Worm (Caenorhabditis elegans) whole organism, L1 larva: ENCODE measurements around the gene rrp-1.

Source experiments
- F16B12.6 ChIP-seq: fragments of 150-350 bp; optimal IDR thresholded peaks from 2 replicates; lab custom pipeline; 2014; ENCODE audit warnings: missing biosample characterization, missing genetic modification characterization
- Y116A8C.19 ChIP-seq: sonication (generic microtip); optimal IDR thresholded peaks from 2 replicates; lab custom pipeline; 2016; ENCODE audit warnings: missing compliant biosample characterization, missing genetic modification characterization, borderline replicate concordance
- alr-1 ChIP-seq: fragments of 200-800 bp; sonication (Bioruptor generic); optimal IDR thresholded peaks from 2 replicates; lab custom pipeline; 2018; ENCODE audit warnings: borderline replicate concordance, mild to moderate bottlenecking, missing genetic modification characterization, missing compliant biosample characterization
- aly-2 ChIP-seq: fragments of 150-350 bp; optimal IDR thresholded peaks from 2 replicates; lab custom pipeline; 2014; ENCODE audit warnings: missing biosample characterization, missing genetic modification characterization
- ama-1 ChIP-seq: fragments of 150-350 bp; optimal IDR thresholded peaks from 2 replicates; lab custom pipeline; 2014
- ceh-8 ChIP-seq: fragments of 200-800 bp; sonication (Bioruptor generic); optimal IDR thresholded peaks from 2 replicates; lab custom pipeline; 2018; ENCODE audit warnings: mild to moderate bottlenecking, missing genetic modification characterization, moderate library complexity, missing compliant biosample characterization
- ceh-82 ChIP-seq, 3 experiments: fragments of 150-350 bp in 1 of 3; sonication (generic microtip) in 2 of 3; optimal IDR thresholded peaks; 2 replicates each; lab custom pipeline; 2014 to 2017; ENCODE audit warnings: missing biosample characterization in 3 of 3, missing genetic modification characterization in 3 of 3
- ceh-88 ChIP-seq: fragments of 200-800 bp; sonication (Bioruptor generic); IDR thresholded peaks from 2 replicates; pipeline ENCODE4 v1.3.6; 2022; ENCODE audit warnings: missing genetic modification characterization, missing compliant biosample characterization
- ceh-90 ChIP-seq: sonication (generic microtip); optimal IDR thresholded peaks from 2 replicates; lab custom pipeline; 2016; ENCODE audit warnings: missing genetic modification characterization, missing compliant biosample characterization
- dpl-1 ChIP-seq, 3 experiments: fragments of 150-350 bp in 2 of 3; sonication (generic microtip) in 1 of 3; optimal IDR thresholded peaks; 2 replicates each; lab custom pipeline; 2014 to 2017; ENCODE audit warnings: missing biosample characterization in 3 of 3, missing genetic modification characterization in 3 of 3, missing genetic modification reagents in 3 of 3
- dsc-1 ChIP-seq: sonication (generic microtip); optimal IDR thresholded peaks from 2 replicates; lab custom pipeline; 2016; ENCODE audit warnings: mild to moderate bottlenecking, missing genetic modification characterization, missing compliant biosample characterization
- efl-1 ChIP-seq, 4 experiments: fragments of 150-350 bp; optimal IDR thresholded peaks in 3 of 4; peaks in 1 of 4; 1 replicate in 1 of 4; 2 replicates in 3 of 4; lab custom pipeline; 2014; ENCODE audit warnings: missing biosample characterization in 2 of 4, missing genetic modification characterization in 2 of 4, missing genetic modification reagents in 2 of 4
- egl-27 ChIP-seq, 2 experiments: fragments of 150-350 bp in 1 of 2; sonication (generic microtip); optimal IDR thresholded peaks; 3 replicates each; lab custom pipeline; 2017 to 2018; ENCODE audit warnings: missing biosample characterization in 2 of 2, missing genetic modification characterization in 2 of 2, missing genetic modification reagents in 2 of 2
- elt-3 ChIP-seq, 6 experiments: fragments of 150-350 bp in 1 of 6; sonication (generic microtip); optimal IDR thresholded peaks; 2 replicates each; lab custom pipeline; 2017 to 2018; ENCODE audit warnings: missing biosample characterization in 6 of 6, missing genetic modification characterization in 6 of 6, inconsistent platforms in 1 of 6
- ets-5 ChIP-seq: fragments of 200-800 bp; sonication (Bioruptor generic); IDR thresholded peaks from 2 replicates; pipeline ENCODE4 v1.3.6; 2022; ENCODE audit warnings: missing genetic modification characterization, missing compliant biosample characterization
- grh-1 ChIP-seq: fragments of 200-800 bp; sonication (Bioruptor generic); IDR thresholded peaks from 2 replicates; pipeline ENCODE4 v1.3.6; 2022; ENCODE audit warnings: missing genetic modification reagents, missing genetic modification characterization, missing compliant biosample characterization
- hpl-2 ChIP-seq: fragments of 150-350 bp; optimal IDR thresholded peaks from 2 replicates; lab custom pipeline; 2014; ENCODE audit warnings: missing biosample characterization, missing genetic modification reagents, missing genetic modification characterization
- isw-1 ChIP-seq: fragments of 200-800 bp; sonication (Bioruptor generic); IDR thresholded peaks from 2 replicates; pipeline ENCODE4 v1.3.6; 2022; ENCODE audit warnings: missing genetic modification characterization, missing compliant biosample characterization
- lin-14 ChIP-seq: fragments of 200-800 bp; sonication (Bioruptor generic); optimal IDR thresholded peaks from 2 replicates; lab custom pipeline; 2018; ENCODE audit warnings: mild to moderate bottlenecking, missing genetic modification characterization, moderate library complexity, missing compliant biosample characterization
- lin-15B ChIP-seq: fragments of 150-350 bp; sonication (generic microtip); optimal IDR thresholded peaks from 3 replicates; lab custom pipeline; 2014; ENCODE audit warnings: missing biosample characterization, missing genetic modification characterization
- lin-35 ChIP-seq, 2 experiments: fragments of 150-350 bp; optimal IDR thresholded peaks; 2 replicates each; lab custom pipeline; 2014; ENCODE audit warnings: missing biosample characterization in 2 of 2, missing genetic modification characterization in 2 of 2, missing genetic modification reagents in 2 of 2
- lsy-2 ChIP-seq, 2 experiments: fragments of 150-350 bp; optimal IDR thresholded peaks; 2 replicates each; lab custom pipeline; 2014; ENCODE audit warnings: missing biosample characterization in 2 of 2, missing genetic modification characterization in 2 of 2
- mdl-1 ChIP-seq, 2 experiments: fragments of 150-350 bp; optimal IDR thresholded peaks; 2 replicates each; lab custom pipeline; 2014 to 2017; ENCODE audit warnings: missing biosample characterization in 2 of 2, missing genetic modification characterization in 2 of 2, inconsistent platforms in 1 of 2
- mef-2 ChIP-seq: fragments of 150-350 bp; optimal IDR thresholded peaks from 2 replicates; lab custom pipeline; 2014; ENCODE audit warnings: missing biosample characterization, missing genetic modification characterization
- nhr-11 ChIP-seq: fragments of 150-350 bp; optimal IDR thresholded peaks from 2 replicates; lab custom pipeline; 2014; ENCODE audit warnings: missing biosample characterization, missing genetic modification characterization
- nhr-12 ChIP-seq: sonication (generic microtip); optimal IDR thresholded peaks from 2 replicates; lab custom pipeline; 2017; ENCODE audit warnings: missing biosample characterization, missing genetic modification characterization
- nhr-237 ChIP-seq: fragments of 150-350 bp; optimal IDR thresholded peaks from 2 replicates; lab custom pipeline; 2014; ENCODE audit warnings: missing biosample characterization, missing genetic modification characterization
- nhr-47 ChIP-seq: sonication (generic microtip); optimal IDR thresholded peaks from 2 replicates; lab custom pipeline; 2016; ENCODE audit warnings: mild to moderate bottlenecking, missing genetic modification characterization, moderate library complexity, missing compliant biosample characterization
- nhr-71 ChIP-seq: sonication (generic microtip); optimal IDR thresholded peaks from 2 replicates; lab custom pipeline; 2016; ENCODE audit warnings: mild to moderate bottlenecking, missing genetic modification characterization, moderate library complexity, missing compliant biosample characterization
- nhr-76 ChIP-seq: sonication (generic microtip); optimal IDR thresholded peaks from 2 replicates; lab custom pipeline; 2017; ENCODE audit warnings: missing biosample characterization, missing genetic modification characterization
- nhr-84 ChIP-seq: sonication (generic microtip); optimal IDR thresholded peaks from 2 replicates; lab custom pipeline; 2017; ENCODE audit warnings: missing biosample characterization, missing genetic modification characterization
- nhr-85 ChIP-seq: sonication (generic microtip); peaks from one replicate; lab custom pipeline; 2016; ENCODE audit warnings: missing genetic modification characterization, inconsistent platforms, missing compliant biosample characterization
- nhr-90 ChIP-seq: sonication (generic microtip); optimal IDR thresholded peaks from 2 replicates; lab custom pipeline; 2016; ENCODE audit warnings: mild to moderate bottlenecking, missing genetic modification characterization, missing compliant biosample characterization; ENCODE audit not compliant: poor library complexity
- pag-3 ChIP-seq: sonication (generic microtip); optimal IDR thresholded peaks from 2 replicates; lab custom pipeline; 2017; ENCODE audit warnings: missing genetic modification characterization, mild to moderate bottlenecking, missing compliant biosample characterization, antibody characterized with exemption, borderline replicate concordance; ENCODE audit not compliant: insufficient read depth
- pax-3 ChIP-seq: fragments of 200-800 bp; sonication (Bioruptor generic); optimal IDR thresholded peaks from 2 replicates; lab custom pipeline; 2018; ENCODE audit warnings: mild to moderate bottlenecking, missing genetic modification characterization, moderate library complexity, missing compliant biosample characterization
- pqm-1 ChIP-seq: sonication (generic microtip); optimal IDR thresholded peaks from 3 replicates; lab custom pipeline; 2017; ENCODE audit warnings: missing biosample characterization, missing genetic modification characterization
- skn-1 ChIP-seq: fragments of 150-350 bp; optimal IDR thresholded peaks from 2 replicates; lab custom pipeline; 2014; ENCODE audit warnings: missing biosample characterization, missing genetic modification characterization
- snpc-4 ChIP-seq: fragments of 150-350 bp; optimal IDR thresholded peaks from 2 replicates; lab custom pipeline; 2014; ENCODE audit warnings: missing biosample characterization, missing genetic modification characterization
- snu-23 ChIP-seq: sonication (generic microtip); optimal IDR thresholded peaks from 2 replicates; lab custom pipeline; 2016; ENCODE audit warnings: missing genetic modification characterization, missing compliant biosample characterization
- sox-4 ChIP-seq: sonication (generic microtip); optimal IDR thresholded peaks from 2 replicates; lab custom pipeline; 2016; ENCODE audit warnings: missing genetic modification characterization, missing compliant biosample characterization
- tbx-2 ChIP-seq: sonication (generic microtip); optimal IDR thresholded peaks from 2 replicates; lab custom pipeline; 2016; ENCODE audit warnings: missing genetic modification characterization, missing compliant biosample characterization
- tlp-1 ChIP-seq: fragments of 150-350 bp; optimal IDR thresholded peaks from 2 replicates; lab custom pipeline; 2014; ENCODE audit warnings: missing biosample characterization, missing genetic modification characterization
- unc-130 ChIP-seq: fragments of 150-350 bp; optimal IDR thresholded peaks from 2 replicates; lab custom pipeline; 2017; ENCODE audit warnings: missing biosample characterization, missing genetic modification characterization, inconsistent platforms
- unc-62 ChIP-seq: fragments of 150-350 bp; optimal IDR thresholded peaks from 2 replicates; lab custom pipeline; 2014; ENCODE audit warnings: missing biosample characterization, missing genetic modification reagents, missing genetic modification characterization
- xbp-1 ChIP-seq: sonication (generic microtip); optimal IDR thresholded peaks from 2 replicates; lab custom pipeline; 2016; ENCODE audit warnings: missing genetic modification characterization, missing compliant biosample characterization
- zag-1 ChIP-seq: fragments of 150-350 bp; optimal IDR thresholded peaks from 2 replicates; lab custom pipeline; 2014; ENCODE audit warnings: missing biosample characterization, missing genetic modification characterization
- ztf-11 ChIP-seq, 2 experiments: sonication (generic microtip); optimal IDR thresholded peaks; 2 replicates each; lab custom pipeline; 2016 to 2017; ENCODE audit warnings: missing genetic modification characterization in 2 of 2, missing biosample characterization in 1 of 2, missing compliant biosample characterization in 1 of 2
- ztf-4 ChIP-seq: fragments of 150-350 bp; optimal IDR thresholded peaks from 2 replicates; lab custom pipeline; 2014; ENCODE audit warnings: missing biosample characterization, missing genetic modification characterization

The rrp-1 gene

DNA sequence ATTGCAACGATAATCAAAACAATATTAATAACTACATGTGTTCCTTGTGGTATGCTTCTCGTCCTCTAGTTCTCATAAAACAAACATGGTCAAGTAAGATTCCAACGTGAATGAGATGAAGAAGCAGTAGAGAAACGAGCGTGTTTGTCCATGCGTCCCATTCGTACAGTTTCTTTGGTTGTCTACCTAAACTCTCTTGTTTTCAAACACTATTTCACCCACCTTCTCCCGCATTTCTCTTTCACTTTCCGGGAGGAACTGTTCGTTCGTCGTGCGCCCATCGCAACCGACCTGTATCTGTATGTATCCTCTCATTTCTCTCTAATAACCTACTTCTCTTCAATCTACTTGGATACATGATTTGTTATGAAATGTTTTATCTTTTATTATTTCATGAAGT lies 25.7 kb upstream of the rrp-1 start (continued):
- TF ChIP-seq isw-1 (no peak), tbx-2 (tag; lab: Kevin White, UChicago) (no peak), mdl-1 (tag; optimal IDR thresholded peaks at IDR 0.05; lab: Kevin White, UChicago) (peak in 1 of 2 experiments; percentile 34), ceh-88 (no peak), nhr-76 (tag; lab: Kevin White, UChicago) (no peak), unc-62 (GFP tag; lab: Kevin White, UChicago) (no peak), pqm-1 (no peak), alr-1 (no peak), skn-1 (tag; lab: Kevin White, UChicago) (peak; percentile 23), lin-35 (GFP tag; optimal IDR thresholded peaks at IDR 0.05; lab: Kevin White, UChicago) (peak in 1 of 2 experiments; percentile 10), ceh-90 (tag; lab: Kevin White, UChicago) (no peak), grh-1 (GFP tag; lab: Robert Waterston, UW) (no peak), ztf-11 (tag; optimal IDR thresholded peaks at IDR 0.05; lab: Kevin White, UChicago) (no peak), nhr-237 (tag; lab: Kevin White, UChicago) (no peak), zag-1 (no peak), xbp-1 (tag; lab: Kevin White, UChicago) (no peak)

DNA sequence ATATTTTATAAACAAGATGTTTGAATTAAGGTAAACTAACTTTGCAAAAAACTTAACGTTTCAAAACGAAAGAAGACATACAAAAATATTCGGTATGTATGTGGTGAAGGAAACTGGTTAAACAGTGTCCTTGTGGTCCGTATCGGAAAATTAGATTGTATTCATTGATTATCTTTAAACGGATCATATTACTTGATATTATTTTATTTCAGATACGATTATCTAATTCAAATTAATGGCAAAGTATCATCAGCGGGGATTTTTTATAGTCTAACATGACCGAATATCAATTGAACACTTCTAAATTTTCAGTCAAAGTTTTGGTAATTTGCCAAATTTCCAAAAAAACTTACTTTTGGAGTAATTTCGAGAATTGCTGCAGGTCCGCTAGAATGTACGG lies 24.7 kb upstream of the rrp-1 start, which contains the start of gene C47E12.13:
TSS of gene C47E12.13 (minus strand) at position 101 of the 400 bp plus-strand sequence.
- TF ChIP-seq nhr-11 (tag; lab: Kevin White, UChicago) (no peak), nhr-85 (no peak), ceh-8 (GFP tag; lab: Kevin White, UChicago) (no peak), snpc-4 (no peak), ama-1 (lab: Kevin White, UChicago) (no peak), isw-1 (no peak)
- TF ChIP-seq, all 84 proteins: peak for 0

DNA sequence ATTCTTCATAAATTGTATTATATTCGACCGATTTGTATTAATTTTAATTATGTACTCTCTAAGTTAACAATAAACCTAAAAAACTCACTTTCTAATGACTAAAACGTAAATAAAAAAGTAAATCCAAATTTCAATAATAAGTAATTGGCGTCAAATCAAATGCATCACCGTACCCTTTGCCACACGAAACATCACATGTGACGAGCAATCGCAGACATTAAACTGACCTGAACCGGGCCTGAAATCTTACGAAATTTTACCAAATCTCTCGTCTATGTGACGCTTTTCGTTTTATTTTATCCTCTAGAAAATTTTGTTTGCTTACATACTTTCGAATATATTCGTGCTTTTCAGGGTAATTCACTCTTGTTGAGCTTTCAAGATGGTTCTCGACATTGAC lies 21.3 kb upstream of the rrp-1 start, which contains the start of the genes C47E12.2 and sars-1:
TSS of gene C47E12.2 (minus strand) at position 131 of the 400 bp plus-strand sequence.
TSS of gene sars-1 (plus strand) at position 355 of the 400 bp plus-strand sequence.
- TF ChIP-seq aly-2 (no peak), dpl-1 (GFP tag; optimal IDR thresholded peaks at IDR 0.05; lab: Kevin White, UChicago) (peak in 2 of 3 experiments; percentile 11 to 46), nhr-90 (tag; lab: Kevin White, UChicago) (no peak), dsc-1 (tag; lab: Kevin White, UChicago) (no peak), Y116A8C.19 (tag; lab: Kevin White, UChicago) (no peak), efl-1 (optimal IDR thresholded peaks at IDR 0.05; lab: Kevin White, UChicago) (peak; percentile 37 to 44), efl-1 (GFP tag; optimal IDR thresholded peaks at IDR 0.05 in 1 of 2; lab: Kevin White, UChicago) (peak; percentile 27 to 94), mdl-1 (tag; optimal IDR thresholded peaks at IDR 0.05; lab: Kevin White, UChicago) (peak in 1 of 2 experiments; percentile 12), snu-23 (peak; percentile 37), tbx-2 (tag; lab: Kevin White, UChicago) (no peak), skn-1 (tag; lab: Kevin White, UChicago) (peak; percentile 82), egl-27 (tag; optimal IDR thresholded peaks at IDR 0.05; lab: Kevin White, UChicago) (no peak), pax-3 (tag; lab: Kevin White, UChicago) (no peak), tlp-1 (no peak), ceh-82 (tag; optimal IDR thresholded peaks at IDR 0.05; lab: Kevin White, UChicago) (peak in 1 of 3 experiments; percentile 24), pag-3 (no peak), elt-3 (tag; optimal IDR thresholded peaks at IDR 0.05; lab: Kevin White, UChicago) (no peak), sox-4 (no peak), grh-1 (GFP tag; lab: Robert Waterston, UW) (no peak), mef-2 (tag; lab: Kevin White, UChicago) (no peak), ets-5 (GFP tag; lab: Robert Waterston, UW) (no peak), lsy-2 (tag; optimal IDR thresholded peaks at IDR 0.05; lab: Kevin White, UChicago) (peak; percentile 81 to 96), nhr-84 (no peak), nhr-47 (tag; lab: Kevin White, UChicago) (peak; percentile 22), ztf-4 (tag; lab: Kevin White, UChicago) (no peak), hpl-2 (no peak), F16B12.6 (tag; lab: Kevin White, UChicago) (peak; percentile 87), unc-130 (tag; lab: Kevin White, UChicago) (no peak), ceh-8 (GFP tag; lab: Kevin White, UChicago) (no peak), lin-15B (peak; percentile 20), nhr-71 (tag; lab: Kevin White, UChicago) (peak; percentile 9), zag-1 (no peak), ztf-11 (tag; optimal IDR thresholded peaks at IDR 0.05; lab: Kevin White, UChicago) (no peak), nhr-12 (tag; lab: Kevin White, UChicago) (no peak), nhr-85 (no peak), lin-35 (GFP tag; optimal IDR thresholded peaks at IDR 0.05; lab: Kevin White, UChicago) (peak; percentile 31 to 47), lin-14 (GFP tag; lab: Kevin White, UChicago) (no peak)
